Fruit fly (Drosophila melanogaster) whole organism, embryonic: ENCODE measurements around the gene CG17593.

Experiments
- B-H2 ChIP-seq: fragments of 200-800 bp; sonication (Bioruptor generic); optimal IDR thresholded peaks from 2 replicates; lab custom pipeline; 2018; ENCODE audit warnings: missing biosample characterization, mild to moderate bottlenecking, missing genetic modification characterization
- CG10267 ChIP-seq: fragments of 200-800 bp; sonication (Bioruptor generic); optimal IDR thresholded peaks from 2 replicates; lab custom pipeline; 2018; ENCODE audit warnings: missing biosample characterization, mild to moderate bottlenecking, missing genetic modification characterization, moderate library complexity
- CG10654 ChIP-seq: fragments of 200-800 bp; sonication (Bioruptor generic); optimal IDR thresholded peaks from 2 replicates; lab custom pipeline; 2016; ENCODE audit warnings: missing biosample characterization, missing genetic modification characterization
- CG12236 ChIP-seq: fragments of 200-800 bp; sonication (Bioruptor generic); optimal IDR thresholded peaks from 2 replicates; lab custom pipeline; 2016; ENCODE audit warnings: missing biosample characterization, missing genetic modification characterization
- CG12391 ChIP-seq: fragments of 200-800 bp; sonication (Bioruptor generic); optimal IDR thresholded peaks from 3 replicates; lab custom pipeline; 2018; ENCODE audit warnings: missing biosample characterization, mild to moderate bottlenecking, missing genetic modification characterization, moderate library complexity
- CG13296 ChIP-seq: fragments of 200-800 bp; sonication (Bioruptor generic); optimal IDR thresholded peaks from 3 replicates; lab custom pipeline; 2018; ENCODE audit warnings: missing biosample characterization, mild to moderate bottlenecking, missing genetic modification characterization
- CG15073 ChIP-seq: fragments of 200-800 bp; sonication (Bioruptor generic); optimal IDR thresholded peaks from 2 replicates; lab custom pipeline; 2016; ENCODE audit warnings: missing biosample characterization, missing genetic modification characterization
- CG17568 ChIP-seq: fragments of 200-800 bp; sonication (Bioruptor generic); optimal IDR thresholded peaks from 2 replicates; lab custom pipeline; 2018; ENCODE audit warnings: missing biosample characterization, mild to moderate bottlenecking, missing genetic modification characterization, moderate library complexity
- CG17829 ChIP-seq: fragments of 200-800 bp; optimal IDR thresholded peaks from 2 replicates; lab custom pipeline; 2019; ENCODE audit warnings: missing biosample characterization, mild to moderate bottlenecking, missing genetic modification characterization, moderate library complexity
- CG18599 ChIP-seq: fragments of 200-800 bp; sonication (Bioruptor generic); optimal IDR thresholded peaks from 3 replicates; lab custom pipeline; 2017; ENCODE audit warnings: missing biosample characterization, missing genetic modification characterization, mild to moderate bottlenecking, moderate library complexity, missing genetic modification reagents
- CG2129 ChIP-seq: fragments of 200-800 bp; sonication (Bioruptor generic); IDR thresholded peaks from 2 replicates; pipeline ENCODE4 v1.3.6; 2022; ENCODE audit warnings: missing biosample characterization, missing genetic modification characterization; ENCODE audit not compliant: partially characterized antibody
- CG30431 ChIP-seq: fragments of 200-800 bp; sonication (Bioruptor generic); optimal IDR thresholded peaks from 2 replicates; lab custom pipeline; 2017; ENCODE audit warnings: missing biosample characterization, missing genetic modification characterization
- CG4820 ChIP-seq: fragments of 200-800 bp; sonication (Bioruptor generic); optimal IDR thresholded peaks from 3 replicates; lab custom pipeline; 2016; ENCODE audit warnings: missing biosample characterization, missing genetic modification characterization
- CG7745 ChIP-seq: fragments of 200-800 bp; sonication (Bioruptor generic); optimal IDR thresholded peaks from 2 replicates; lab custom pipeline; 2018; ENCODE audit warnings: missing biosample characterization, mild to moderate bottlenecking, missing genetic modification characterization, moderate library complexity
- CG7839 ChIP-seq: fragments of 200-800 bp; sonication (Bioruptor generic); optimal IDR thresholded peaks from 3 replicates; lab custom pipeline; 2018; ENCODE audit warnings: missing biosample characterization, mild to moderate bottlenecking, missing genetic modification characterization, moderate library complexity
- CG8281 ChIP-seq: fragments of 200-800 bp; sonication (Bioruptor generic); optimal IDR thresholded peaks from 2 replicates; lab custom pipeline; 2018; ENCODE audit warnings: missing biosample characterization, mild to moderate bottlenecking, missing genetic modification characterization, moderate library complexity
- CG8388 ChIP-seq: fragments of 200-800 bp; sonication (Bioruptor generic); optimal IDR thresholded peaks from 2 replicates; lab custom pipeline; 2019; ENCODE audit warnings: missing biosample characterization, mild to moderate bottlenecking, missing genetic modification characterization, moderate library complexity
- Chrac-16 ChIP-seq: fragments of 200-800 bp; sonication (Bioruptor generic); optimal IDR thresholded peaks from 3 replicates; lab custom pipeline; 2016; ENCODE audit warnings: missing biosample characterization, missing genetic modification characterization
- E2f1 ChIP-seq: fragments of 200-800 bp; sonication (Bioruptor generic); IDR thresholded peaks from 2 replicates; pipeline ENCODE4 v1.3.6; 2022; ENCODE audit warnings: missing biosample characterization, missing genetic modification characterization
- Gsc ChIP-seq: fragments of 200-800 bp; sonication (Bioruptor generic); IDR thresholded peaks from 2 replicates; pipeline ENCODE4 v1.3.6; 2022; ENCODE audit warnings: missing biosample characterization, missing genetic modification characterization
- HmgD ChIP-seq: fragments of 200-800 bp; sonication (Bioruptor generic); optimal IDR thresholded peaks from 3 replicates; lab custom pipeline; 2016; ENCODE audit warnings: missing biosample characterization, missing genetic modification characterization
- Mes4 ChIP-seq: fragments of 200-800 bp; sonication (Bioruptor generic); optimal IDR thresholded peaks from 2 replicates; lab custom pipeline; 2016; ENCODE audit warnings: missing biosample characterization, missing genetic modification characterization
- Sry-δ ChIP-seq: fragments of 200-800 bp; sonication (Bioruptor generic); optimal IDR thresholded peaks from 2 replicates; lab custom pipeline; 2016; ENCODE audit warnings: missing biosample characterization, missing genetic modification characterization
- Vsx1 ChIP-seq: fragments of 200-800 bp; sonication (Bioruptor generic); optimal IDR thresholded peaks from 2 replicates; lab custom pipeline; 2017; ENCODE audit warnings: missing biosample characterization, mild to moderate bottlenecking, missing genetic modification characterization, missing genetic modification reagents
- Xrp1 ChIP-seq: fragments of 200-800 bp; sonication (Bioruptor generic); IDR thresholded peaks from 2 replicates; pipeline ENCODE4 v1.3.6; 2022; ENCODE audit warnings: missing biosample characterization, missing genetic modification characterization
- danr ChIP-seq: fragments of 200-800 bp; sonication (Bioruptor generic); IDR thresholded peaks from 2 replicates; pipeline ENCODE4 v1.3.6; 2022; ENCODE audit warnings: missing biosample characterization, missing genetic modification characterization
- dysf ChIP-seq: fragments of 200-800 bp; sonication (Bioruptor generic); IDR thresholded peaks from 3 replicates; pipeline ENCODE4 v1.3.6; 2022; ENCODE audit warnings: missing biosample characterization, missing genetic modification characterization
- emc ChIP-seq: fragments of 200-800 bp; sonication (Bioruptor generic); optimal IDR thresholded peaks from 2 replicates; lab custom pipeline; 2016; ENCODE audit warnings: missing biosample characterization, missing genetic modification characterization
- fru ChIP-seq: fragments of >200 bp; optimal IDR thresholded peaks from 2 replicates; lab custom pipeline; 2017
- inv ChIP-seq: fragments of 200-800 bp; sonication (Bioruptor generic); IDR thresholded peaks from 2 replicates; pipeline ENCODE4 v1.3.6; 2022; ENCODE audit warnings: missing biosample characterization, missing genetic modification characterization; ENCODE audit not compliant: partially characterized antibody
- kah ChIP-seq: fragments of 200-800 bp; sonication (Bioruptor generic); optimal IDR thresholded peaks from 2 replicates; lab custom pipeline; 2018; ENCODE audit warnings: missing biosample characterization, mild to moderate bottlenecking, missing genetic modification characterization
- lmd ChIP-seq: fragments of 200-800 bp; sonication (Bioruptor generic); IDR thresholded peaks from 2 replicates; pipeline ENCODE4 v1.3.6; 2022; ENCODE audit warnings: missing biosample characterization, missing genetic modification characterization
- onecut ChIP-seq: fragments of 200-800 bp; sonication (Bioruptor generic); IDR thresholded peaks from 2 replicates; pipeline ENCODE4 v1.3.6; 2022; ENCODE audit warnings: missing biosample characterization, missing genetic modification characterization
- run ChIP-seq: fragments of 200-800 bp; sonication (Bioruptor generic); optimal IDR thresholded peaks from 3 replicates; lab custom pipeline; 2018; ENCODE audit warnings: missing biosample characterization, mild to moderate bottlenecking, missing genetic modification characterization
- shn ChIP-seq: fragments of 200-800 bp; sonication (Bioruptor generic); optimal IDR thresholded peaks from 3 replicates; lab custom pipeline; 2016; ENCODE audit warnings: missing biosample characterization, missing genetic modification characterization
- sob ChIP-seq: fragments of 200-800 bp; sonication (Bioruptor generic); IDR thresholded peaks from 2 replicates; pipeline ENCODE4 v1.3.6; 2022; ENCODE audit warnings: missing biosample characterization, missing genetic modification characterization
- sug ChIP-seq: fragments of 200-800 bp; optimal IDR thresholded peaks from 2 replicates; lab custom pipeline; 2019; ENCODE audit warnings: missing biosample characterization, mild to moderate bottlenecking, missing genetic modification characterization, moderate library complexity
- tio ChIP-seq: fragments of 200-800 bp; sonication (Bioruptor generic); optimal IDR thresholded peaks from 2 replicates; lab custom pipeline; 2017; ENCODE audit warnings: missing biosample characterization, missing genetic modification characterization, inconsistent platforms
- vfl ChIP-seq: fragments of 200-800 bp; sonication (Bioruptor generic); optimal IDR thresholded peaks from 2 replicates; lab custom pipeline; 2016; ENCODE audit warnings: missing biosample characterization, missing genetic modification characterization
- vnd ChIP-seq: fragments of 200-800 bp; sonication (Bioruptor generic); IDR thresholded peaks from 3 replicates; pipeline ENCODE4 v1.3.6; 2022; ENCODE audit warnings: missing biosample characterization, missing genetic modification characterization; ENCODE audit not compliant: partially characterized antibody

The CG17593 gene

dm6 chr2L:3566532-3566931, 51.9 kb downstream of the CG17593 start (continued):
- TF ChIP-seq vfl (GFP tag; lab: Kevin White, UChicago) (no peak), CG12236 (peak; percentile 7), Xrp1 (GFP tag; lab: Robert Waterston, UW) (peak; percentile 71), Sry-δ (GFP tag; lab: Kevin White, UChicago) (no peak), onecut (0 out of 2 replicates have a peak, but pooled peaks have one; percentile 21), Gsc (GFP tag; lab: Robert Waterston, UW) (0 out of 2 replicates have a peak, but pooled peaks have one; percentile 14), run (tag; lab: Kevin White, UChicago) (no peak), vnd (GFP tag; lab: Robert Waterston, UW) (no peak), CG2129 (GFP tag; lab: Robert Waterston, UW) (no peak), CG18599 (no peak), sob (GFP tag; lab: Robert Waterston, UW) (peak; percentile 10; the same call in 1 of the 2 replicates), CG12391 (tag; lab: Kevin White, UChicago) (peak; percentile 43), CG30431 (GFP tag; lab: Kevin White, UChicago) (peak; percentile 19), CG8388 (GFP tag; lab: Kevin White, UChicago) (peak; percentile 20), CG10267 (tag; lab: Kevin White, UChicago) (peak; percentile 51), CG8281 (no peak), kah (GFP tag; lab: Kevin White, UChicago) (no peak), CG7839 (peak; percentile 53), lmd (GFP tag; lab: Robert Waterston, UW) (peak; percentile 37; the same call in 1 of the 2 replicates), CG10654 (GFP tag; lab: Kevin White, UChicago) (peak; percentile 10), Mes4 (GFP tag; lab: Kevin White, UChicago) (peak; percentile 1), shn (GFP tag; lab: Kevin White, UChicago) (no peak), Chrac-16 (GFP tag; lab: Kevin White, UChicago) (peak; percentile 43), CG15073 (GFP tag; lab: Kevin White, UChicago) (no peak), B-H2 (GFP tag; lab: Kevin White, UChicago) (no peak), HmgD (GFP tag; lab: Kevin White, UChicago) (no peak), inv (GFP tag; lab: Robert Waterston, UW) (no peak), danr (GFP tag; lab: Robert Waterston, UW) (no peak), fru (no peak), emc (GFP tag; lab: Kevin White, UChicago) (no peak), CG4820 (GFP tag; lab: Kevin White, UChicago) (peak; percentile 41), Vsx1 (GFP tag; lab: Kevin White, UChicago) (no peak), CG17829 (tag; lab: Kevin White, UChicago) (peak; percentile 63), CG13296 (no peak), sug (tag; lab: Kevin White, UChicago) (no peak), tio (no peak), CG17568 (GFP tag; lab: Kevin White, UChicago) (no peak), dysf (GFP tag; lab: Robert Waterston, UW) (peak; percentile 43; the same call in 1 of the 3 replicates), E2f1 (no peak), CG7745 (tag; lab: Kevin White, UChicago) (no peak)
